Worm (Caenorhabditis elegans) whole organism, L1 larva: ENCODE results near the gene nlp-6.
A peak's percentile ranks its signal among the peaks of the same experiment; 100 is the strongest.

ENCODE experiments used
- C04F5.9 ChIP-seq: sonication (generic microtip); optimal IDR thresholded peaks from 2 replicates; lab custom pipeline; 2016; ENCODE audit warnings: missing genetic modification characterization, missing compliant biosample characterization
- C16A3.4 ChIP-seq: fragments of 150-350 bp; optimal IDR thresholded peaks from 2 replicates; lab custom pipeline; 2014; ENCODE audit warnings: missing biosample characterization, missing genetic modification characterization
- C34B4.2 ChIP-seq: sonication (generic microtip); optimal IDR thresholded peaks from 2 replicates; lab custom pipeline; 2017; ENCODE audit warnings: mild to moderate bottlenecking, missing genetic modification characterization, missing compliant biosample characterization
- alr-1 ChIP-seq: fragments of 200-800 bp; sonication (Bioruptor generic); optimal IDR thresholded peaks from 2 replicates; lab custom pipeline; 2018; ENCODE audit warnings: borderline replicate concordance, mild to moderate bottlenecking, missing genetic modification characterization, missing compliant biosample characterization
- aly-2 ChIP-seq: fragments of 150-350 bp; optimal IDR thresholded peaks from 2 replicates; lab custom pipeline; 2014; ENCODE audit warnings: missing biosample characterization, missing genetic modification characterization
- ama-1 ChIP-seq: fragments of 150-350 bp; optimal IDR thresholded peaks from 2 replicates; lab custom pipeline; 2014
- blmp-1 ChIP-seq: fragments of 150-350 bp; optimal IDR thresholded peaks from 2 replicates; lab custom pipeline; 2014; ENCODE audit warnings: missing biosample characterization, missing genetic modification characterization
- ceh-63 ChIP-seq: fragments of 200-800 bp; sonication (Bioruptor generic); optimal IDR thresholded peaks from 2 replicates; lab custom pipeline; 2018; ENCODE audit warnings: mild to moderate bottlenecking, missing genetic modification characterization, missing compliant biosample characterization
- ceh-8 ChIP-seq: fragments of 200-800 bp; sonication (Bioruptor generic); optimal IDR thresholded peaks from 2 replicates; lab custom pipeline; 2018; ENCODE audit warnings: mild to moderate bottlenecking, missing genetic modification characterization, moderate library complexity, missing compliant biosample characterization
- ceh-82 ChIP-seq, 3 experiments: fragments of 150-350 bp in 1 of 3; sonication (generic microtip) in 2 of 3; optimal IDR thresholded peaks; 2 replicates each; lab custom pipeline; 2014 to 2017; ENCODE audit warnings: missing biosample characterization in 3 of 3, missing genetic modification characterization in 3 of 3
- ceh-88 ChIP-seq: fragments of 200-800 bp; sonication (Bioruptor generic); IDR thresholded peaks from 2 replicates; pipeline ENCODE4 v1.3.6; 2022; ENCODE audit warnings: missing genetic modification characterization, missing compliant biosample characterization
- ceh-90 ChIP-seq: sonication (generic microtip); optimal IDR thresholded peaks from 2 replicates; lab custom pipeline; 2016; ENCODE audit warnings: missing genetic modification characterization, missing compliant biosample characterization
- dpl-1 ChIP-seq, 3 experiments: fragments of 150-350 bp in 2 of 3; sonication (generic microtip) in 1 of 3; optimal IDR thresholded peaks; 2 replicates each; lab custom pipeline; 2014 to 2017; ENCODE audit warnings: missing biosample characterization in 3 of 3, missing genetic modification characterization in 3 of 3, missing genetic modification reagents in 3 of 3
- efl-1 ChIP-seq, 4 experiments: fragments of 150-350 bp; optimal IDR thresholded peaks in 3 of 4; peaks in 1 of 4; 1 replicate in 1 of 4; 2 replicates in 3 of 4; lab custom pipeline; 2014; ENCODE audit warnings: missing biosample characterization in 2 of 4, missing genetic modification characterization in 2 of 4, missing genetic modification reagents in 2 of 4
- egl-27 ChIP-seq, 2 experiments: fragments of 150-350 bp in 1 of 2; sonication (generic microtip); optimal IDR thresholded peaks; 3 replicates each; lab custom pipeline; 2017 to 2018; ENCODE audit warnings: missing biosample characterization in 2 of 2, missing genetic modification characterization in 2 of 2, missing genetic modification reagents in 2 of 2
- elt-2 ChIP-seq: sonication (generic microtip); optimal IDR thresholded peaks from 2 replicates; lab custom pipeline; 2016; ENCODE audit warnings: missing genetic modification characterization, mild to moderate bottlenecking, inconsistent platforms, missing compliant biosample characterization, missing genetic modification reagents
- fkh-4 ChIP-seq: sonication (generic microtip); optimal IDR thresholded peaks from 2 replicates; lab custom pipeline; 2016; ENCODE audit warnings: missing compliant biosample characterization, missing genetic modification characterization, borderline replicate concordance
- grh-1 ChIP-seq: fragments of 200-800 bp; sonication (Bioruptor generic); IDR thresholded peaks from 2 replicates; pipeline ENCODE4 v1.3.6; 2022; ENCODE audit warnings: missing genetic modification reagents, missing genetic modification characterization, missing compliant biosample characterization
- hpl-2 ChIP-seq: fragments of 150-350 bp; optimal IDR thresholded peaks from 2 replicates; lab custom pipeline; 2014; ENCODE audit warnings: missing biosample characterization, missing genetic modification reagents, missing genetic modification characterization
- isw-1 ChIP-seq: fragments of 200-800 bp; sonication (Bioruptor generic); IDR thresholded peaks from 2 replicates; pipeline ENCODE4 v1.3.6; 2022; ENCODE audit warnings: missing genetic modification characterization, missing compliant biosample characterization
- jun-1 ChIP-seq: fragments of 150-350 bp; optimal IDR thresholded peaks from 2 replicates; lab custom pipeline; 2014; ENCODE audit warnings: missing biosample characterization, missing genetic modification reagents, missing genetic modification characterization
- lin-14 ChIP-seq: fragments of 200-800 bp; sonication (Bioruptor generic); optimal IDR thresholded peaks from 2 replicates; lab custom pipeline; 2018; ENCODE audit warnings: mild to moderate bottlenecking, missing genetic modification characterization, moderate library complexity, missing compliant biosample characterization
- lin-15B ChIP-seq: fragments of 150-350 bp; sonication (generic microtip); optimal IDR thresholded peaks from 3 replicates; lab custom pipeline; 2014; ENCODE audit warnings: missing biosample characterization, missing genetic modification characterization
- lin-39 ChIP-seq: fragments of 150-350 bp; optimal IDR thresholded peaks from 2 replicates; lab custom pipeline; 2014; ENCODE audit warnings: missing biosample characterization, missing genetic modification reagents, missing genetic modification characterization
- lsy-2 ChIP-seq, 2 experiments: fragments of 150-350 bp; optimal IDR thresholded peaks; 2 replicates each; lab custom pipeline; 2014; ENCODE audit warnings: missing biosample characterization in 2 of 2, missing genetic modification characterization in 2 of 2
- mab-9 ChIP-seq: fragments of 200-800 bp; sonication (Bioruptor generic); IDR thresholded peaks from 2 replicates; pipeline ENCODE4 v1.3.6; 2022; ENCODE audit warnings: missing genetic modification reagents, missing genetic modification characterization, missing compliant biosample characterization
- mdl-1 ChIP-seq, 2 experiments: fragments of 150-350 bp; optimal IDR thresholded peaks; 2 replicates each; lab custom pipeline; 2014 to 2017; ENCODE audit warnings: missing biosample characterization in 2 of 2, missing genetic modification characterization in 2 of 2, inconsistent platforms in 1 of 2
- mef-2 ChIP-seq: fragments of 150-350 bp; optimal IDR thresholded peaks from 2 replicates; lab custom pipeline; 2014; ENCODE audit warnings: missing biosample characterization, missing genetic modification characterization
- mep-1 ChIP-seq: fragments of 150-350 bp; optimal IDR thresholded peaks from 2 replicates; lab custom pipeline; 2014; ENCODE audit warnings: missing biosample characterization, missing genetic modification characterization
- nhr-12 ChIP-seq: sonication (generic microtip); optimal IDR thresholded peaks from 2 replicates; lab custom pipeline; 2017; ENCODE audit warnings: missing biosample characterization, missing genetic modification characterization
- nhr-20 ChIP-seq: sonication (generic microtip); optimal IDR thresholded peaks from 2 replicates; lab custom pipeline; 2016; ENCODE audit warnings: mild to moderate bottlenecking, missing genetic modification characterization, missing compliant biosample characterization
- nhr-28 ChIP-seq: fragments of 150-350 bp; optimal IDR thresholded peaks from 2 replicates; lab custom pipeline; 2014; ENCODE audit warnings: missing biosample characterization, missing genetic modification characterization
- nhr-71 ChIP-seq: sonication (generic microtip); optimal IDR thresholded peaks from 2 replicates; lab custom pipeline; 2016; ENCODE audit warnings: mild to moderate bottlenecking, missing genetic modification characterization, moderate library complexity, missing compliant biosample characterization
- nhr-76 ChIP-seq: sonication (generic microtip); optimal IDR thresholded peaks from 2 replicates; lab custom pipeline; 2017; ENCODE audit warnings: missing biosample characterization, missing genetic modification characterization
- nhr-85 ChIP-seq: sonication (generic microtip); peaks from one replicate; lab custom pipeline; 2016; ENCODE audit warnings: missing genetic modification characterization, inconsistent platforms, missing compliant biosample characterization
- nhr-90 ChIP-seq: sonication (generic microtip); optimal IDR thresholded peaks from 2 replicates; lab custom pipeline; 2016; ENCODE audit warnings: mild to moderate bottlenecking, missing genetic modification characterization, missing compliant biosample characterization; ENCODE audit not compliant: poor library complexity
- pag-3 ChIP-seq: sonication (generic microtip); optimal IDR thresholded peaks from 2 replicates; lab custom pipeline; 2017; ENCODE audit warnings: missing genetic modification characterization, mild to moderate bottlenecking, missing compliant biosample characterization, antibody characterized with exemption, borderline replicate concordance; ENCODE audit not compliant: insufficient read depth
- pax-3 ChIP-seq: fragments of 200-800 bp; sonication (Bioruptor generic); optimal IDR thresholded peaks from 2 replicates; lab custom pipeline; 2018; ENCODE audit warnings: mild to moderate bottlenecking, missing genetic modification characterization, moderate library complexity, missing compliant biosample characterization
- pqm-1 ChIP-seq: sonication (generic microtip); optimal IDR thresholded peaks from 3 replicates; lab custom pipeline; 2017; ENCODE audit warnings: missing biosample characterization, missing genetic modification characterization
- skn-1 ChIP-seq: fragments of 150-350 bp; optimal IDR thresholded peaks from 2 replicates; lab custom pipeline; 2014; ENCODE audit warnings: missing biosample characterization, missing genetic modification characterization
- snpc-4 ChIP-seq: fragments of 150-350 bp; optimal IDR thresholded peaks from 2 replicates; lab custom pipeline; 2014; ENCODE audit warnings: missing biosample characterization, missing genetic modification characterization
- snu-23 ChIP-seq: sonication (generic microtip); optimal IDR thresholded peaks from 2 replicates; lab custom pipeline; 2016; ENCODE audit warnings: missing genetic modification characterization, missing compliant biosample characterization
- sox-4 ChIP-seq: sonication (generic microtip); optimal IDR thresholded peaks from 2 replicates; lab custom pipeline; 2016; ENCODE audit warnings: missing genetic modification characterization, missing compliant biosample characterization
- sup-37 ChIP-seq: fragments of 200-800 bp; sonication (Bioruptor generic); optimal IDR thresholded peaks from 2 replicates; lab custom pipeline; 2018; ENCODE audit warnings: mild to moderate bottlenecking, missing genetic modification characterization, missing compliant biosample characterization
- swsn-7 ChIP-seq: sonication (generic microtip); optimal IDR thresholded peaks from 2 replicates; lab custom pipeline; 2016; ENCODE audit warnings: missing genetic modification characterization, missing compliant biosample characterization
- tlp-1 ChIP-seq: fragments of 150-350 bp; optimal IDR thresholded peaks from 2 replicates; lab custom pipeline; 2014; ENCODE audit warnings: missing biosample characterization, missing genetic modification characterization
- unc-130 ChIP-seq: fragments of 150-350 bp; optimal IDR thresholded peaks from 2 replicates; lab custom pipeline; 2017; ENCODE audit warnings: missing biosample characterization, missing genetic modification characterization, inconsistent platforms
- unc-62 ChIP-seq: fragments of 150-350 bp; optimal IDR thresholded peaks from 2 replicates; lab custom pipeline; 2014; ENCODE audit warnings: missing biosample characterization, missing genetic modification reagents, missing genetic modification characterization
- vab-15 ChIP-seq: sonication (generic microtip); optimal IDR thresholded peaks from 2 replicates; lab custom pipeline; 2017; ENCODE audit warnings: missing genotype, mild to moderate bottlenecking, missing genetic modification characterization, missing compliant biosample characterization
- ztf-11 ChIP-seq, 2 experiments: sonication (generic microtip); optimal IDR thresholded peaks; 2 replicates each; lab custom pipeline; 2016 to 2017; ENCODE audit warnings: missing genetic modification characterization in 2 of 2, missing biosample characterization in 1 of 2, missing compliant biosample characterization in 1 of 2
- ztf-4 ChIP-seq: fragments of 150-350 bp; optimal IDR thresholded peaks from 2 replicates; lab custom pipeline; 2014; ENCODE audit warnings: missing biosample characterization, missing genetic modification characterization

nlp-6 gene

ce11 chrX:17631703-17632102 is 30.5 kb upstream of the nlp-6 start:
- TF ChIP-seq ceh-90 (tag; lab: Kevin White, UChicago) (no peak), nhr-85 (tag; lab: Kevin White, UChicago) (peak; percentile 60), lin-14 (GFP tag; lab: Kevin White, UChicago) (peak; percentile 52), mep-1 (peak; percentile 24)
- TF ChIP-seq, all 84 proteins: peak for 3

DNA sequence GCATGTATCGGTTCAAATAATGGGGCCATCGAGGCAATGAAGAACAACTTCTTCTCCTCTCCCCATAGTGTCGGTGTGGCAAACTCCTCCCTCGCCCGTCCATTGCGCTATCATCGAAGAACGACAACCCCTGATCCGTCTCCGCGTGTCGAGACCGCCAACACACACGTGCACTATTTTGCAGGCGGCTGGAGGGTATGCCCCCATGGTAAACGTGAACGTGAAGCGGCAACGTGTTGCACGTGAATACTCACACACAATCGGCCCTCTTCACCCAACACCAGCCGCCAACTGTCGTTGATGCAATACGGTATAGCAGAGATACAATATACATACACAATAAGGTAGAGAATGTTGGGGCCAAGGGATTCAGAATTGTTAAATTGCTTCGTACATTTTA is 29.1 kb upstream of the nlp-6 start:
- TF ChIP-seq mdl-1 (tag; optimal IDR thresholded peaks at IDR 0.05; lab: Kevin White, UChicago) (peak in 1 of 2 experiments; percentile 91), ama-1 (lab: Kevin White, UChicago) (no peak), snu-23 (GFP tag; lab: Kevin White, UChicago) (peak; percentile 72), swsn-7 (tag; lab: Kevin White, UChicago) (peak; percentile 12), alr-1 (no peak), jun-1 (tag; lab: Kevin White, UChicago) (no peak), dpl-1 (GFP tag; optimal IDR thresholded peaks at IDR 0.05; lab: Kevin White, UChicago) (no peak), mab-9 (GFP tag; lab: Robert Waterston, UW) (no peak), hpl-2 (GFP tag; lab: Kevin White, UChicago) (no peak), nhr-90 (tag; lab: Kevin White, UChicago) (peak; percentile 72), fkh-4 (no peak), C16A3.4 (tag; lab: Kevin White, UChicago) (peak; percentile 9), elt-2 (tag; lab: Kevin White, UChicago) (peak; percentile 26), tlp-1 (no peak), nhr-20 (tag; lab: Kevin White, UChicago) (peak; percentile 85), skn-1 (tag; lab: Kevin White, UChicago) (no peak), lin-39 (no peak), pax-3 (tag; lab: Kevin White, UChicago) (no peak), unc-62 (no peak), ceh-82 (tag; optimal IDR thresholded peaks at IDR 0.05; lab: Kevin White, UChicago) (no peak), isw-1 (GFP tag; lab: Robert Waterston, UW) (no peak), pqm-1 (tag; lab: Kevin White, UChicago) (no peak), ceh-88 (GFP tag; lab: Robert Waterston, UW) (no peak), nhr-76 (tag; lab: Kevin White, UChicago) (no peak), mep-1 (peak; percentile 10), pag-3 (tag; lab: Kevin White, UChicago) (no peak), grh-1 (GFP tag; lab: Robert Waterston, UW) (peak; percentile 42; the same call in 1 of the 2 replicates), lin-15B (tag; lab: Kevin White, UChicago) (no peak), mef-2 (tag; lab: Kevin White, UChicago) (no peak), efl-1 (optimal IDR thresholded peaks at IDR 0.05; lab: Kevin White, UChicago) (no peak), efl-1 (GFP tag; optimal IDR thresholded peaks at IDR 0.05 in 1 of 2; lab: Kevin White, UChicago) (no peak), nhr-71 (tag; lab: Kevin White, UChicago) (peak; percentile 82), unc-130 (tag; lab: Kevin White, UChicago) (peak; percentile 46), sup-37 (GFP tag; lab: Kevin White, UChicago) (no peak), lsy-2 (tag; optimal IDR thresholded peaks at IDR 0.05; lab: Kevin White, UChicago) (peak in 1 of 2 experiments; percentile 21), nhr-85 (tag; lab: Kevin White, UChicago) (peak; percentile 86), snpc-4 (tag; lab: Kevin White, UChicago) (no peak), vab-15 (tag; lab: Kevin White, UChicago) (no peak), ztf-4 (no peak), egl-27 (tag; optimal IDR thresholded peaks at IDR 0.05; lab: Kevin White, UChicago) (peak in 1 of 2 experiments; percentile 24), aly-2 (tag; lab: Kevin White, UChicago) (no peak), ztf-11 (tag; optimal IDR thresholded peaks at IDR 0.05; lab: Kevin White, UChicago) (no peak), C34B4.2 (tag; lab: Kevin White, UChicago) (no peak), ceh-8 (GFP tag; lab: Kevin White, UChicago) (no peak), ceh-63 (no peak), C04F5.9 (tag; lab: Kevin White, UChicago) (no peak), nhr-12 (tag; lab: Kevin White, UChicago) (no peak), sox-4 (tag; lab: Kevin White, UChicago) (no peak), blmp-1 (peak; percentile 32), nhr-28 (tag; lab: Kevin White, UChicago) (no peak)
